Worm (Caenorhabditis elegans): Measurements from ENCODE around the gene F18E9.1.

ce11 chrX:8570997-8571517 is 30.3 kb upstream of the F18E9.1 start, which contains the start of gene jmjd-3.1:
- no peak for TF ChIP-seq nhr-237 (tag; optimal IDR thresholded peaks at IDR 0.05)
- no peak for TF ChIP-seq snpc-4 (tag; optimal IDR thresholded peaks at IDR 0.05)
- no peak for TF ChIP-seq ces-1 (GFP tag; optimal IDR thresholded peaks at IDR 0.05)
